Fruit fly (Drosophila melanogaster): ENCODE results near the gene CG1113.

- TF ChIP-seq sd (tag; optimal IDR thresholded peaks at IDR 0.05) (no peak), CG11456 (GFP tag; IDR thresholded peaks at IDR 0.05) (no peak), nom (GFP tag; optimal IDR thresholded peaks at IDR 0.05) (no peak), CG31388 (GFP tag; optimal IDR thresholded peaks at IDR 0.05) (no peak), psq (GFP tag; optimal IDR thresholded peaks at IDR 0.05) (no peak), tll (GFP tag; optimal IDR thresholded peaks at IDR 0.05) (no peak)
Observed at dm6 chr3R:5261262-5261661, 8.3 kb downstream of the CG1113 start.

All from whole organism, embryonic.